Fruit fly (Drosophila melanogaster) whole organism, adult: ENCODE data around the gene Wwox.

Experiments
- Mnt ChIP-seq: fragments of 200-800 bp; sonication (Bioruptor generic); optimal IDR thresholded peaks from 2 replicates; lab custom pipeline; 2016; ENCODE audit warnings: missing biosample characterization, mild to moderate bottlenecking, missing genetic modification characterization
- cnc ChIP-seq, 2 experiments: fragments of >200 bp; optimal IDR thresholded peaks; 2 replicates each; lab custom pipeline; 2017

dm6 chr2L:7976738-7977137, 27.3 kb downstream of the Wwox start:
- TF ChIP-seq cnc (optimal IDR thresholded peaks at IDR 0.05; lab: Kevin White, UChicago) (no peak), Mnt (GFP tag; lab: Kevin White, UChicago) (peak; percentile 23)
